Fruit fly (Drosophila melanogaster): ENCODE measurements around the gene CG13738.
A peak's percentile ranks its signal among the peaks of the same experiment; 100 is the strongest.

The CG13738 gene

dm6 chr3L:13957212-13957668 lies 16.0 kb downstream of the CG13738 start (continued):
- peak; percentile 83 for TF ChIP-seq Oli (tag; optimal IDR thresholded peaks at IDR 0.05)
- peak; percentile 46 for TF ChIP-seq Ptx1 (GFP tag; IDR thresholded peaks at IDR 0.05)
- peak; percentile 60 for TF ChIP-seq CG10462 (GFP tag; optimal IDR thresholded peaks at IDR 0.05)
- peak; percentile 79 for TF ChIP-seq az2 (GFP tag; optimal IDR thresholded peaks at IDR 0.05)
- TF ChIP-seq dm (GFP tag; optimal IDR thresholded peaks at IDR 0.05) = peak; percentile 16
- peak; percentile 92 for TF ChIP-seq Sox100B (GFP tag; optimal IDR thresholded peaks at IDR 0.05)
- TF ChIP-seq B-H2 (GFP tag; optimal IDR thresholded peaks at IDR 0.05) = no peak
- no peak for TF ChIP-seq p53 (GFP tag; optimal IDR thresholded peaks at IDR 0.05)
- TF ChIP-seq sob (GFP tag; IDR thresholded peaks at IDR 0.05) = no peak
- TF ChIP-seq ERR (GFP tag; optimal IDR thresholded peaks at IDR 0.05) = no peak
- no peak for TF ChIP-seq CG14441 (GFP tag; IDR thresholded peaks at IDR 0.05)
- no peak for TF ChIP-seq Dp (GFP tag; optimal IDR thresholded peaks at IDR 0.05)
- TF ChIP-seq Taf1 (GFP tag; IDR thresholded peaks at IDR 0.05) = no peak
- TF ChIP-seq CG2202 (tag; optimal IDR thresholded peaks at IDR 0.05) = peak; percentile 36
- TF ChIP-seq Neu2 (GFP tag; optimal IDR thresholded peaks at IDR 0.05; ENCODE audit: borderline replicate concordance) = no peak
- TF ChIP-seq tin (GFP tag; optimal IDR thresholded peaks at IDR 0.05) = peak; percentile 63
- peak; percentile 89 for TF ChIP-seq CG17361 (GFP tag; IDR thresholded peaks at IDR 0.05)
- TF ChIP-seq CG10431 (GFP tag; optimal IDR thresholded peaks at IDR 0.05) = no peak
- TF ChIP-seq ac (GFP tag; optimal IDR thresholded peaks at IDR 0.05) = no peak
- no peak for TF ChIP-seq CG2199 (GFP tag; IDR thresholded peaks at IDR 0.05)
- TF ChIP-seq CG8281 (tag; optimal IDR thresholded peaks at IDR 0.05) = peak; percentile 39
- TF ChIP-seq HmgZ (tag; optimal IDR thresholded peaks at IDR 0.05) = no peak
- no peak for TF ChIP-seq disco-r (GFP tag; optimal IDR thresholded peaks at IDR 0.05)
- TF ChIP-seq pita (GFP tag; optimal IDR thresholded peaks at IDR 0.05) = no peak
- peak; percentile 66 for TF ChIP-seq CG13775 (GFP tag; optimal IDR thresholded peaks at IDR 0.05)
- TF ChIP-seq GATAe (GFP tag; conservative IDR thresholded peaks at IDR 0.05) = no peak
- no peak for TF ChIP-seq fru (optimal IDR thresholded peaks at IDR 0.05)
- TF ChIP-seq Ssrp (tag; optimal IDR thresholded peaks at IDR 0.05) = peak; percentile 77
- TF ChIP-seq ara (GFP tag; IDR thresholded peaks at IDR 0.05) = peak; percentile 38; the same call in 1 of the 2 replicates
- TF ChIP-seq CG31224 (GFP tag; IDR thresholded peaks at IDR 0.05) = no peak
- TF ChIP-seq CG7786 (GFP tag; optimal IDR thresholded peaks at IDR 0.05) = peak; percentile 46
- peak; percentile 67 for TF ChIP-seq CG18599 (GFP tag; optimal IDR thresholded peaks at IDR 0.05)
- TF ChIP-seq CG34224 (GFP tag; IDR thresholded peaks at IDR 0.05; ENCODE audit: partially characterized antibody) = no peak
- peak; percentile 48 for TF ChIP-seq sqz (GFP tag; optimal IDR thresholded peaks at IDR 0.05)
- peak; percentile 34 for TF ChIP-seq Deaf1 (tag; optimal IDR thresholded peaks at IDR 0.05)
- no peak for TF ChIP-seq abd-A (tag; optimal IDR thresholded peaks at IDR 0.05)
- TF ChIP-seq CG10147 (GFP tag; optimal IDR thresholded peaks at IDR 0.05) = peak; percentile 63
- no peak for TF ChIP-seq amos (GFP tag; IDR thresholded peaks at IDR 0.05; ENCODE audit: partially characterized antibody)
- no peak for TF ChIP-seq Fer2 (tag; optimal IDR thresholded peaks at IDR 0.05)
- peak; percentile 65 for TF ChIP-seq CG15601 (tag; optimal IDR thresholded peaks at IDR 0.05)
- no peak for TF ChIP-seq CG33213 (GFP tag; optimal IDR thresholded peaks at IDR 0.05)
- TF ChIP-seq sima (GFP tag; optimal IDR thresholded peaks at IDR 0.05) = no peak
- TF ChIP-seq so (GFP tag; IDR thresholded peaks at IDR 0.05) = 0 out of 3 replicates have a peak, but pooled peaks have one; percentile 58
- peak; percentile 51 for TF ChIP-seq Atf-2 (GFP tag; optimal IDR thresholded peaks at IDR 0.05)
- peak; percentile 75 for TF ChIP-seq CG16815 (GFP tag; optimal IDR thresholded peaks at IDR 0.05)
- TF ChIP-seq CrebB (tag; optimal IDR thresholded peaks at IDR 0.05) = no peak
- no peak for TF ChIP-seq klu (GFP tag; IDR thresholded peaks at IDR 0.05)
- TF ChIP-seq CG9932 (GFP tag; IDR thresholded peaks at IDR 0.05) = no peak
- peak; percentile 76 for TF ChIP-seq Hr3 (GFP tag; optimal IDR thresholded peaks at IDR 0.05)
- peak; percentile 25; the same call in 1 of the 2 replicates for TF ChIP-seq slbo (GFP tag; IDR thresholded peaks at IDR 0.05)
- TF ChIP-seq CG11696 (GFP tag; IDR thresholded peaks at IDR 0.05) = no peak
- TF ChIP-seq Hand (GFP tag; optimal IDR thresholded peaks at IDR 0.05) = no peak

Measured in whole organism, embryonic.